Worm (Caenorhabditis elegans): ENCODE results near the gene pad-2.

pad-2 gene

DNA sequence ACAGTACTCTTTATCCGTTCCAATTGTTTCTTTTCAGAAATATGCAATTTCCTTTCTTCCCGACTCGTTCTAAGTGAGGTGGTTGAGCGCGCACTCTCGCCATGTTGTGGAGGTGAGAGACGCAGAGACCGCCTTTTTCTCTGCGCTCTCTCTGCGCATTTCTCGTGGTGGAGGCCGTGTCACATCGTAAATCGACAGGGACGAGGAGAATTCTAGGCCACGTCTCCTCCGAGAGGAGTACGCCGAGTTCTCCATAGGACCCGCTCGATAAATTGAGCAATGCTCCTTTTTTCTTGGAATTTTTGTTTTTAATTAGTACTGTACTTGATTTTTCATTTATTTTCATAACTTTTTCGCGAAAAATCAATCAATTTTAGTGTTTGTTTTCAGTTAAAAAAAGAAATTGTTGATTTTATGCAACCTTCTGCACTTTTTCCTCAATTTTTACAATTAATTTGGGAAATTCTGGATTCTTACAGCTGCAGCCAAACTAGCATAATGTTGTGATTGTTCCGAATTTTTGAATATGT, 8.1 kb upstream of the pad-2 start, which contains the start of gene cnk-1 (continued):
- TF ChIP-seq egl-44 (GFP tag; IDR thresholded peaks at IDR 0.05): peak; percentile 91
- no peak for TF ChIP-seq ceh-79 (tag; optimal IDR thresholded peaks at IDR 0.05)
- peak; percentile 96 for TF ChIP-seq aptf-2 (GFP tag; conservative IDR thresholded peaks at IDR 0.05)
- TF ChIP-seq hrde-1 (tag; optimal IDR thresholded peaks at IDR 0.05; ENCODE audit: borderline replicate concordance): no peak
- peak; percentile 88 for TF ChIP-seq egrh-3 (GFP tag; IDR thresholded peaks at IDR 0.05)
- peak; percentile 88 for TF ChIP-seq ztf-6 (GFP tag; IDR thresholded peaks at IDR 0.05)
- TF ChIP-seq lin-35 (GFP tag; optimal IDR thresholded peaks at IDR 0.05): peak in 1 of 3 experiments; percentile 29
- peak; percentile 85 for TF ChIP-seq F49E8.2 (tag; optimal IDR thresholded peaks at IDR 0.05; ENCODE audit: insufficient read depth)
- TF ChIP-seq ccch-3 (GFP tag; optimal IDR thresholded peaks at IDR 0.05): peak; percentile 47
- peak; percentile 96 for TF ChIP-seq madf-3 (GFP tag; IDR thresholded peaks at IDR 0.05)
- TF ChIP-seq akir-1 (GFP tag; optimal IDR thresholded peaks at IDR 0.05): peak; percentile 60
- TF ChIP-seq let-607 (tag; optimal IDR thresholded peaks at IDR 0.05): peak; percentile 49 to 69
- peak; percentile 97 for TF ChIP-seq D2030.7 (GFP tag; IDR thresholded peaks at IDR 0.05)
- peak; percentile 98 for TF ChIP-seq nfyb-1 (GFP tag; IDR thresholded peaks at IDR 0.05)
- peak; percentile 17 for TF ChIP-seq efl-1 (GFP tag; optimal IDR thresholded peaks at IDR 0.05)
- no peak for TF ChIP-seq mes-4 (tag; optimal IDR thresholded peaks at IDR 0.05)
- TF ChIP-seq Y79H2A.3 (GFP tag; conservative IDR thresholded peaks at IDR 0.05): peak; percentile 86
- TF ChIP-seq B0336.3 (GFP tag; IDR thresholded peaks at IDR 0.05): peak; percentile 84
- TF ChIP-seq F57C9.4 (tag; optimal IDR thresholded peaks at IDR 0.05): no peak
- peak; percentile 7 for TF ChIP-seq T07F8.4 (tag; optimal IDR thresholded peaks at IDR 0.05)
- TF ChIP-seq nhr-179 (tag; optimal IDR thresholded peaks at IDR 0.05): no peak
- TF ChIP-seq dpl-1 (GFP tag; optimal IDR thresholded peaks at IDR 0.05): no peak
- TF ChIP-seq lin-40 (tag; optimal IDR thresholded peaks at IDR 0.05): peak; percentile 80
- TF ChIP-seq unc-130 (GFP tag; optimal IDR thresholded peaks at IDR 0.05): peak; percentile 91
- peak; percentile 91 for TF ChIP-seq ztf-18 (tag; optimal IDR thresholded peaks at IDR 0.05)
- no peak for TF ChIP-seq snpc-1.1 (tag; optimal IDR thresholded peaks at IDR 0.05; ENCODE audit: insufficient read depth)
- TF ChIP-seq ZK185.1 (tag; optimal IDR thresholded peaks at IDR 0.05; ENCODE audit: poor library complexity, severe bottlenecking): peak; percentile 89
- peak; percentile 26 for TF ChIP-seq gei-17 (GFP tag; optimal IDR thresholded peaks at IDR 0.05)
- peak; percentile 91 for TF ChIP-seq C06A6.2 (GFP tag; conservative IDR thresholded peaks at IDR 0.05)
- peak; percentile 97 for TF ChIP-seq Y95B8A.8 (GFP tag; IDR thresholded peaks at IDR 0.05)
- peak; percentile 95 for TF ChIP-seq ceh-91 (GFP tag; IDR thresholded peaks at IDR 0.05)
- TF ChIP-seq tlf-1 (GFP tag; optimal IDR thresholded peaks at IDR 0.05): peak; percentile 80
- peak; percentile 97 for TF ChIP-seq rcor-1 (GFP tag; IDR thresholded peaks at IDR 0.05)
- TF ChIP-seq hmg-1.2 (GFP tag; IDR thresholded peaks at IDR 0.05): peak; percentile 98
- peak; percentile 84 for TF ChIP-seq lin-26 (GFP tag; IDR thresholded peaks at IDR 0.05)
- no peak for TF ChIP-seq F55B11.4 (tag; optimal IDR thresholded peaks at IDR 0.05; ENCODE audit: borderline replicate concordance, insufficient read depth)
- TF ChIP-seq ztf-22 (GFP tag; optimal IDR thresholded peaks at IDR 0.05): no peak
- peak; percentile 99 for TF ChIP-seq dox-1 (GFP tag; IDR thresholded peaks at IDR 0.05)
- TF ChIP-seq K12H6.12 (tag; optimal IDR thresholded peaks at IDR 0.05): peak; percentile 77
- peak; percentile 85 for TF ChIP-seq cebp-1 (GFP tag; IDR thresholded peaks at IDR 0.05)
- peak; percentile 77 for TF ChIP-seq cebp-1 (tag; optimal IDR thresholded peaks at IDR 0.05)
- peak; percentile 81 for TF ChIP-seq attf-6 (GFP tag; IDR thresholded peaks at IDR 0.05)
- TF ChIP-seq mxl-1 (tag; optimal IDR thresholded peaks at IDR 0.05): no peak
- TF ChIP-seq nhr-120 (GFP tag; IDR thresholded peaks at IDR 0.05): peak; percentile 94; the same call in 1 of the 2 replicates
- TF ChIP-seq lir-1 (GFP tag; conservative IDR thresholded peaks at IDR 0.05): peak; percentile 98
- TF ChIP-seq tbx-9 (tag; optimal IDR thresholded peaks at IDR 0.05; ENCODE audit: borderline replicate concordance): no peak
- TF ChIP-seq mel-28 (tag; optimal IDR thresholded peaks at IDR 0.05; ENCODE audit: borderline replicate concordance): no peak

Data from whole organism, young adult.